Worm (Caenorhabditis elegans) whole organism, young adult: Measurements from ENCODE around the gene fbxa-78.

ENCODE experiments used
- B0035.1 ChIP-seq: sonication (generic microtip); optimal IDR thresholded peaks from 2 replicates; lab custom pipeline; 2016; ENCODE audit warnings: missing genetic modification characterization, mild to moderate bottlenecking, missing compliant biosample characterization, missing genotype, missing genetic modification reagents
- B0336.3 ChIP-seq: fragments of 200-800 bp; sonication (Bioruptor generic); IDR thresholded peaks from 2 replicates; pipeline ENCODE4 v1.3.6; 2022; ENCODE audit warnings: missing genetic modification characterization, missing compliant biosample characterization
- F22D6.2 ChIP-seq: sonication (generic microtip); optimal IDR thresholded peaks from 2 replicates; lab custom pipeline; 2016; ENCODE audit warnings: mild to moderate bottlenecking, missing genetic modification characterization, missing compliant biosample characterization
- F39B2.1 ChIP-seq: fragments of 200-800 bp; sonication (Bioruptor generic); IDR thresholded peaks from 2 replicates; pipeline ENCODE4 v1.3.6; 2022; ENCODE audit warnings: missing genetic modification reagents, missing genetic modification characterization, missing compliant biosample characterization
- F49E8.2 ChIP-seq: sonication (generic microtip); optimal IDR thresholded peaks from 3 replicates; lab custom pipeline; 2017; ENCODE audit warnings: missing genetic modification characterization, mild to moderate bottlenecking, missing compliant biosample characterization, antibody characterized with exemption, moderate library complexity; ENCODE audit not compliant: insufficient read depth
- K11D2.4 ChIP-seq: fragments of 200-800 bp; sonication (Bioruptor generic); IDR thresholded peaks from 2 replicates; pipeline ENCODE4 v1.3.6; 2022; ENCODE audit warnings: missing genetic modification reagents, missing genetic modification characterization, missing compliant biosample characterization
- Y79H2A.3 ChIP-seq: fragments of 200-800 bp; sonication (Bioruptor generic); conservative IDR thresholded peaks from 2 replicates; pipeline ENCODE4 v1.3.6; 2022; ENCODE audit warnings: missing genetic modification reagents, missing genetic modification characterization, missing compliant biosample characterization
- akir-1 ChIP-seq: fragments of 200-800 bp; sonication (Bioruptor generic); optimal IDR thresholded peaks from 2 replicates; lab custom pipeline; 2018; ENCODE audit warnings: mild to moderate bottlenecking, missing genetic modification characterization, moderate library complexity, missing compliant biosample characterization
- attf-5 ChIP-seq: fragments of 200-800 bp; sonication (Bioruptor generic); optimal IDR thresholded peaks from 2 replicates; lab custom pipeline; 2018; ENCODE audit warnings: mild to moderate bottlenecking, missing genetic modification characterization, missing compliant biosample characterization
- bed-1 ChIP-seq: fragments of 200-800 bp; sonication (Bioruptor generic); IDR thresholded peaks from 2 replicates; pipeline ENCODE4 v1.3.6; 2022; ENCODE audit warnings: missing genetic modification reagents, missing genetic modification characterization, missing compliant biosample characterization
- bed-2 ChIP-seq: fragments of 200-800 bp; sonication (Bioruptor generic); IDR thresholded peaks from 2 replicates; pipeline ENCODE4 v1.3.6; 2022; ENCODE audit warnings: missing genetic modification reagents, missing genetic modification characterization, missing compliant biosample characterization
- cebp-1 ChIP-seq, 2 experiments: fragments of 200-800 bp in 1 of 2; sonication (Bioruptor generic) in 1 of 2; sonication (generic microtip) in 1 of 2; IDR thresholded peaks in 1 of 2; optimal IDR thresholded peaks in 1 of 2; 2 replicates each; pipeline versions ENCODE4 v1.3.6 to Lab custom; 2017 to 2022; ENCODE audit warnings: missing compliant biosample characterization in 2 of 2, missing genetic modification characterization in 2 of 2, mild to moderate bottlenecking in 1 of 2, missing genetic modification reagents in 1 of 2, moderate library complexity in 1 of 2
- ceh-58 ChIP-seq: fragments of 200-800 bp; sonication (Bioruptor generic); IDR thresholded peaks from 2 replicates; pipeline ENCODE4 v1.3.6; 2022; ENCODE audit warnings: missing genetic modification characterization, missing compliant biosample characterization
- ceh-79 ChIP-seq: sonication (generic microtip); optimal IDR thresholded peaks from 2 replicates; lab custom pipeline; 2017; ENCODE audit warnings: mild to moderate bottlenecking, missing genetic modification characterization, missing compliant biosample characterization
- dox-1 ChIP-seq: fragments of 200-800 bp; sonication (Bioruptor generic); IDR thresholded peaks from 2 replicates; pipeline ENCODE4 v1.3.6; 2022; ENCODE audit warnings: missing genetic modification reagents, missing genetic modification characterization, missing compliant biosample characterization
- efl-1 ChIP-seq: fragments of 150-350 bp; optimal IDR thresholded peaks from 2 replicates; lab custom pipeline; 2014; ENCODE audit warnings: missing biosample characterization, missing genetic modification reagents, missing genetic modification characterization
- ets-4 ChIP-seq: fragments of 200-800 bp; sonication (Bioruptor generic); optimal IDR thresholded peaks from 2 replicates; lab custom pipeline; 2018; ENCODE audit warnings: mild to moderate bottlenecking, missing genetic modification characterization, missing compliant biosample characterization
- hmg-20 ChIP-seq: fragments of 200-800 bp; sonication (Bioruptor generic); IDR thresholded peaks from 2 replicates; pipeline ENCODE4 v1.3.6; 2022; ENCODE audit warnings: missing genetic modification reagents, missing genetic modification characterization, missing compliant biosample characterization
- hrde-1 ChIP-seq: sonication (generic microtip); optimal IDR thresholded peaks from 2 replicates; lab custom pipeline; 2016; ENCODE audit warnings: missing genetic modification characterization, mild to moderate bottlenecking, missing compliant biosample characterization, moderate library complexity, missing genotype, missing genetic modification reagents, borderline replicate concordance
- let-607 ChIP-seq, 2 experiments: fragments of 200-800 bp in 1 of 2; sonication (Bioruptor generic) in 1 of 2; sonication (generic microtip) in 1 of 2; optimal IDR thresholded peaks; 2 replicates each; lab custom pipeline; 2016 to 2018; ENCODE audit warnings: mild to moderate bottlenecking in 2 of 2, missing compliant biosample characterization in 2 of 2, missing genetic modification characterization in 2 of 2, moderate library complexity in 2 of 2, missing genotype in 1 of 2
- lin-35 ChIP-seq, 3 experiments: fragments of 150-350 bp in 2 of 3; sonication (generic microtip) in 1 of 3; optimal IDR thresholded peaks; 2 replicates each; lab custom pipeline; 2014 to 2018; ENCODE audit warnings: missing biosample characterization in 3 of 3, missing genetic modification characterization in 3 of 3, missing genetic modification reagents in 3 of 3
- lin-54 ChIP-seq: fragments of 200-800 bp; sonication (Bioruptor generic); optimal IDR thresholded peaks from 2 replicates; lab custom pipeline; 2018; ENCODE audit warnings: mild to moderate bottlenecking, missing genetic modification characterization, missing compliant biosample characterization
- madf-6 ChIP-seq: fragments of 200-800 bp; sonication (Bioruptor generic); IDR thresholded peaks from 2 replicates; pipeline ENCODE4 v1.3.6; 2022; ENCODE audit warnings: missing genetic modification reagents, missing genetic modification characterization, missing compliant biosample characterization
- mcd-1 ChIP-seq: fragments of 200-800 bp; sonication (Bioruptor generic); IDR thresholded peaks from 2 replicates; pipeline ENCODE4 v1.3.6; 2022; ENCODE audit warnings: missing genetic modification reagents, missing genetic modification characterization, missing compliant biosample characterization
- mxl-1 ChIP-seq: sonication (generic microtip); optimal IDR thresholded peaks from 2 replicates; lab custom pipeline; 2016; ENCODE audit warnings: missing genetic modification characterization, missing compliant biosample characterization
- nfya-1 ChIP-seq: sonication (generic microtip); optimal IDR thresholded peaks from 2 replicates; lab custom pipeline; 2017; ENCODE audit warnings: antibody characterized with exemption, missing compliant biosample characterization, missing genetic modification characterization, borderline replicate concordance; ENCODE audit not compliant: insufficient read depth
- nfya-2 ChIP-seq: fragments of 200-800 bp; sonication (Bioruptor generic); IDR thresholded peaks from 2 replicates; pipeline ENCODE4 v1.3.6; 2022; ENCODE audit warnings: missing genetic modification reagents, missing genetic modification characterization, missing compliant biosample characterization
- nhr-80 ChIP-seq: sonication (generic microtip); optimal IDR thresholded peaks from 2 replicates; lab custom pipeline; 2016; ENCODE audit warnings: missing genetic modification characterization, missing compliant biosample characterization
- nhr-90 ChIP-seq: sonication (generic microtip); optimal IDR thresholded peaks from 2 replicates; lab custom pipeline; 2016; ENCODE audit warnings: missing genotype, mild to moderate bottlenecking, missing genetic modification characterization, missing compliant biosample characterization
- pha-4 ChIP-seq: fragments of 150-350 bp; sonication (generic microtip); optimal IDR thresholded peaks from 2 replicates; lab custom pipeline; 2014; ENCODE audit warnings: missing biosample characterization, missing genetic modification reagents, missing genetic modification characterization
- snpc-4 ChIP-seq, 5 experiments: fragments of 150-350 bp in 1 of 5; sonication (generic microtip) in 4 of 5; optimal IDR thresholded peaks; 2 replicates each; lab custom pipeline; 2014 to 2018; ENCODE audit warnings: missing genetic modification characterization in 5 of 5, missing biosample characterization in 3 of 5, antibody characterized with exemption in 2 of 5, mild to moderate bottlenecking in 2 of 5, missing compliant biosample characterization in 2 of 5, missing genotype in 2 of 5, moderate library complexity in 2 of 5, missing genetic modification reagents in 1 of 5
- somi-1 ChIP-seq: fragments of 200-800 bp; sonication (Bioruptor generic); optimal IDR thresholded peaks from 2 replicates; lab custom pipeline; 2018; ENCODE audit warnings: mild to moderate bottlenecking, missing genetic modification characterization, missing compliant biosample characterization
- tbp1 ChIP-seq: fragments of 200-800 bp; sonication (Bioruptor generic); optimal IDR thresholded peaks from 2 replicates; lab custom pipeline; 2018; ENCODE audit warnings: mild to moderate bottlenecking, missing genetic modification characterization, missing compliant biosample characterization
- tlf-1 ChIP-seq: fragments of 200-800 bp; sonication (Bioruptor generic); optimal IDR thresholded peaks from 2 replicates; lab custom pipeline; 2018; ENCODE audit warnings: mild to moderate bottlenecking, missing genetic modification characterization, missing compliant biosample characterization
- zim-3 ChIP-seq: sonication (generic microtip); optimal IDR thresholded peaks from 2 replicates; lab custom pipeline; 2017; ENCODE audit warnings: mild to moderate bottlenecking, missing genetic modification characterization, moderate library complexity, missing compliant biosample characterization
- ztf-18 ChIP-seq: sonication (generic microtip); optimal IDR thresholded peaks from 2 replicates; lab custom pipeline; 2016; ENCODE audit warnings: missing genotype, mild to moderate bottlenecking, missing genetic modification characterization, missing compliant biosample characterization
- ztf-22 ChIP-seq: fragments of 200-800 bp; sonication (Bioruptor generic); optimal IDR thresholded peaks from 2 replicates; lab custom pipeline; 2018; ENCODE audit warnings: mild to moderate bottlenecking, missing genetic modification characterization, moderate library complexity, missing compliant biosample characterization
- ztf-25 ChIP-seq: fragments of 200-800 bp; sonication (Bioruptor generic); IDR thresholded peaks from 2 replicates; pipeline ENCODE4 v1.3.6; 2022; ENCODE audit warnings: missing genetic modification reagents, missing genetic modification characterization, missing compliant biosample characterization

fbxa-78 gene

ce11 chrIII:1218221-1218620 lies 40.0 kb downstream of the fbxa-78 start (continued):
- TF ChIP-seq efl-1 (GFP tag; lab: Kevin White, UChicago): no peak
- TF ChIP-seq snpc-4 (GFP tag; optimal IDR thresholded peaks at IDR 0.05; lab: Kevin White, UChicago): no peak
- TF ChIP-seq snpc-4 (tag; optimal IDR thresholded peaks at IDR 0.05; lab: Kevin White, UChicago): peak in 1 of 4 experiments; percentile 25
- no peak for TF ChIP-seq pha-4 (tag; lab: Kevin White, UChicago)
- TF ChIP-seq F22D6.2 (tag; lab: Kevin White, UChicago): no peak
- TF ChIP-seq bed-2 (GFP tag; lab: Robert Waterston, UW): no peak
- no peak for TF ChIP-seq ztf-25 (GFP tag; lab: Robert Waterston, UW)
- TF ChIP-seq nfya-1 (tag; lab: Kevin White, UChicago): no peak
- TF ChIP-seq mcd-1 (GFP tag; lab: Robert Waterston, UW): peak; percentile 42
- TF ChIP-seq mxl-1 (tag; lab: Kevin White, UChicago): peak; percentile 25
- TF ChIP-seq ets-4 (GFP tag; lab: Kevin White, UChicago): no peak
- TF ChIP-seq hrde-1: no peak

- TF ChIP-seq lin-35 (GFP tag; optimal IDR thresholded peaks at IDR 0.05; lab: Kevin White, UChicago) (no peak), ceh-79 (tag; lab: Kevin White, UChicago) (no peak), K11D2.4 (GFP tag; lab: Robert Waterston, UW) (no peak), F39B2.1 (GFP tag; lab: Robert Waterston, UW) (no peak), F49E8.2 (tag; lab: Kevin White, UChicago) (no peak), akir-1 (no peak)
Observed at ce11 chrIII:1216096-1216495, 42.2 kb downstream of the fbxa-78 start.

DNA sequence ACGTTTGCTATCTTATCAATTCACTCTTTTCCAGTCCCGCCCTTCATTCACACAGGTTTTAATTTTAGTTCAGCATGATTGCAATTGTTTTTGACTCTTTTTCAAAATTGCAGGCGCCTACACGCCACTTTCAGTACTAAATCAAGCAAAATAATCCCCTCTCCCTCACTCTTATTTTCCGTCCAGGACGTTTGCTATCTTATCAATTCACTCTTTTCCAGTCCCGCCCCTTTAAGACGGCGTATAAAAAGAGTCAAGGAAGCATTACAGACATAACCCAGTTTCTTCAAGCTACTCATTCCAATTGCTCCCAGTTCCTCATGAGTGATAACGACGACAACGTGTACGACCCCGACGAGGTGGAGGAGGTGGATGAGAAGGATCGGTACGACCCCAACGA lies 43.6 kb downstream of the fbxa-78 start, which contains the start of gene Y119D3B.21:
Gene Y119D3B.21 (plus strand): TSS at position 321 of the 400 bp plus-strand sequence.
- TF ChIP-seq attf-5 (GFP tag; lab: Kevin White, UChicago) (peak; percentile 34), zim-3 (tag; lab: Kevin White, UChicago) (no peak), tbp1 (peak; percentile 6), B0336.3 (GFP tag; lab: Robert Waterston, UW) (no peak), let-607 (tag; optimal IDR thresholded peaks at IDR 0.05; lab: Kevin White, UChicago) (no peak), ceh-58 (GFP tag; lab: Robert Waterston, UW) (no peak), somi-1 (GFP tag; lab: Kevin White, UChicago) (no peak), tlf-1 (GFP tag; lab: Kevin White, UChicago) (no peak), Y79H2A.3 (GFP tag; lab: Robert Waterston, UW) (no peak), bed-1 (GFP tag; lab: Robert Waterston, UW) (no peak), lin-54 (GFP tag; lab: Kevin White, UChicago) (peak; percentile 11), nhr-90 (peak; percentile 23), cebp-1 (GFP tag; IDR thresholded peaks at IDR 0.05; lab: Robert Waterston, UW) (no peak), cebp-1 (tag; optimal IDR thresholded peaks at IDR 0.05; lab: Kevin White, UChicago) (peak; percentile 74), lin-35 (GFP tag; optimal IDR thresholded peaks at IDR 0.05; lab: Kevin White, UChicago) (no peak), dox-1 (GFP tag; lab: Robert Waterston, UW) (peak; percentile 65), B0035.1 (no peak), nfya-2 (no peak), hmg-20 (GFP tag; lab: Robert Waterston, UW) (no peak), ztf-22 (GFP tag; lab: Kevin White, UChicago) (peak; percentile 39), nhr-80 (tag; lab: Kevin White, UChicago) (peak; percentile 98), snpc-4 (GFP tag; optimal IDR thresholded peaks at IDR 0.05; lab: Kevin White, UChicago) (no peak), snpc-4 (tag; optimal IDR thresholded peaks at IDR 0.05; lab: Kevin White, UChicago) (no peak), ets-4 (GFP tag; lab: Kevin White, UChicago) (peak; percentile 14), madf-6 (GFP tag; lab: Robert Waterston, UW) (no peak), ztf-18 (tag; lab: Kevin White, UChicago) (no peak), mcd-1 (GFP tag; lab: Robert Waterston, UW) (peak; percentile 38; the same call in 1 of the 2 replicates)
